Fruit fly (Drosophila melanogaster) whole organism, embryonic: ENCODE data around the gene CG10222.

ENCODE experiments used
- CG10462 ChIP-seq: fragments of 200-800 bp; sonication (Bioruptor generic); optimal IDR thresholded peaks from 2 replicates; lab custom pipeline; 2016; ENCODE audit warnings: missing biosample characterization, missing genetic modification characterization
- CG10654 ChIP-seq: fragments of 200-800 bp; sonication (Bioruptor generic); optimal IDR thresholded peaks from 2 replicates; lab custom pipeline; 2016; ENCODE audit warnings: missing biosample characterization, missing genetic modification characterization
- CG10959 ChIP-seq: fragments of 200-800 bp; sonication (Bioruptor generic); IDR thresholded peaks from 2 replicates; pipeline ENCODE4 v1.3.6; 2022; ENCODE audit warnings: missing biosample characterization, missing genetic modification characterization
- CG12071 ChIP-seq: fragments of 200-800 bp; sonication (Bioruptor generic); optimal IDR thresholded peaks from 3 replicates; lab custom pipeline; 2018; ENCODE audit warnings: missing biosample characterization, mild to moderate bottlenecking, missing genetic modification characterization
- CG12219 ChIP-seq: fragments of 200-800 bp; sonication (Bioruptor generic); optimal IDR thresholded peaks from 3 replicates; lab custom pipeline; 2018; ENCODE audit warnings: missing biosample characterization, mild to moderate bottlenecking, missing genetic modification characterization
- CG12744 ChIP-seq: fragments of 200-800 bp; sonication (Bioruptor generic); optimal IDR thresholded peaks from 2 replicates; lab custom pipeline; 2016; ENCODE audit warnings: missing biosample characterization, missing genetic modification characterization
- CG14014 ChIP-seq: fragments of 200-800 bp; sonication (Bioruptor generic); IDR thresholded peaks from 2 replicates; pipeline ENCODE4 v1.3.6; 2022; ENCODE audit warnings: missing biosample characterization, missing genetic modification characterization
- CG14667 ChIP-seq: fragments of 200-800 bp; sonication (Bioruptor generic); IDR thresholded peaks from 2 replicates; pipeline ENCODE4 v1.3.6; 2022; ENCODE audit warnings: missing biosample characterization, missing genetic modification characterization
- CG15269 ChIP-seq: fragments of 200-800 bp; sonication (Bioruptor generic); optimal IDR thresholded peaks from 2 replicates; lab custom pipeline; 2018; ENCODE audit warnings: missing biosample characterization, mild to moderate bottlenecking, missing genetic modification characterization, moderate library complexity
- CG16779 ChIP-seq: fragments of 200-800 bp; sonication (Bioruptor generic); IDR thresholded peaks from 2 replicates; pipeline ENCODE4 v1.3.6; 2022; ENCODE audit warnings: missing biosample characterization, missing genetic modification characterization
- CG16815 ChIP-seq: fragments of 200-800 bp; sonication (Bioruptor generic); optimal IDR thresholded peaks from 3 replicates; lab custom pipeline; 2017; ENCODE audit warnings: missing biosample characterization, mild to moderate bottlenecking, missing genetic modification characterization
- CG17361 ChIP-seq: fragments of 200-800 bp; sonication (Bioruptor generic); IDR thresholded peaks from 3 replicates; pipeline ENCODE4 v1.3.6; 2022; ENCODE audit warnings: missing biosample characterization, missing genetic modification characterization
- CG2202 ChIP-seq: fragments of 200-800 bp; sonication (Bioruptor generic); optimal IDR thresholded peaks from 2 replicates; lab custom pipeline; 2018; ENCODE audit warnings: missing biosample characterization, mild to moderate bottlenecking, missing genetic modification characterization
- CG3995 ChIP-seq: fragments of 200-800 bp; sonication (Bioruptor generic); optimal IDR thresholded peaks from 3 replicates; lab custom pipeline; 2016; ENCODE audit warnings: missing biosample characterization, missing genetic modification characterization
- CG5180 ChIP-seq: fragments of 200-800 bp; sonication (Bioruptor generic); optimal IDR thresholded peaks from 3 replicates; lab custom pipeline; 2017; ENCODE audit warnings: missing biosample characterization, missing genetic modification characterization, mild to moderate bottlenecking, moderate library complexity, missing genetic modification reagents
- CG5953 ChIP-seq: fragments of 200-800 bp; sonication (Bioruptor generic); IDR thresholded peaks from 2 replicates; pipeline ENCODE4 v1.3.6; 2022; ENCODE audit warnings: missing biosample characterization, missing genetic modification characterization
- CG9215 ChIP-seq: fragments of 200-800 bp; sonication (Bioruptor generic); IDR thresholded peaks from 2 replicates; pipeline ENCODE4 v1.3.6; 2022; ENCODE audit warnings: missing biosample characterization, missing genetic modification characterization
- CG9817 ChIP-seq: fragments of 200-800 bp; sonication (Bioruptor generic); optimal IDR thresholded peaks from 2 replicates; lab custom pipeline; 2018; ENCODE audit warnings: missing biosample characterization, mild to moderate bottlenecking, missing genetic modification characterization, moderate library complexity
- D ChIP-seq, 2 experiments: fragments of 200-800 bp in 1 of 2; fragments of >200 bp in 1 of 2; sonication (Bioruptor generic) in 1 of 2; optimal IDR thresholded peaks; 2 replicates in 1 of 2; 3 replicates in 1 of 2; lab custom pipeline; 2017; ENCODE audit warnings: mild to moderate bottlenecking in 1 of 2, missing biosample characterization in 1 of 2, missing genetic modification characterization in 1 of 2, missing genetic modification reagents in 1 of 2
- D19B ChIP-seq: fragments of 200-800 bp; sonication (Bioruptor generic); optimal IDR thresholded peaks from 2 replicates; lab custom pipeline; 2017; ENCODE audit warnings: missing biosample characterization, mild to moderate bottlenecking, missing genetic modification characterization
- Dfd ChIP-seq, 2 experiments: fragments of >200 bp; optimal IDR thresholded peaks; 2 replicates each; lab custom pipeline; 2017; ENCODE audit warnings: missing biosample characterization in 2 of 2, missing genetic modification characterization in 2 of 2
- Dip2 ChIP-seq: fragments of 200-800 bp; sonication (Bioruptor generic); IDR thresholded peaks from 2 replicates; pipeline ENCODE4 v1.3.6; 2022; ENCODE audit warnings: missing biosample characterization, missing genetic modification characterization
- GATAe ChIP-seq: fragments of 200-800 bp; sonication (Bioruptor generic); conservative IDR thresholded peaks from 2 replicates; pipeline ENCODE4 v1.3.6; 2022; ENCODE audit warnings: missing biosample characterization, missing genetic modification characterization
- H2.0 ChIP-seq: fragments of 200-800 bp; sonication (Bioruptor generic); IDR thresholded peaks from 2 replicates; pipeline ENCODE4 v1.3.6; 2022; ENCODE audit warnings: missing biosample characterization, missing genetic modification characterization
- Meics ChIP-seq: fragments of 200-800 bp; sonication (Bioruptor generic); optimal IDR thresholded peaks from 2 replicates; lab custom pipeline; 2017; ENCODE audit warnings: missing biosample characterization, mild to moderate bottlenecking, missing genetic modification characterization
- Mrtf ChIP-seq: fragments of 200-800 bp; sonication (Bioruptor generic); IDR thresholded peaks from 3 replicates; pipeline ENCODE4 v1.3.6; 2022; ENCODE audit warnings: missing biosample characterization, missing genetic modification characterization
- NC2α ChIP-seq: fragments of 200-800 bp; sonication (Bioruptor generic); optimal IDR thresholded peaks from 2 replicates; lab custom pipeline; 2016; ENCODE audit warnings: missing biosample characterization, missing genetic modification characterization
- Rx ChIP-seq: fragments of 200-800 bp; sonication (Bioruptor generic); IDR thresholded peaks from 2 replicates; pipeline ENCODE4 v1.3.6; 2022; ENCODE audit warnings: missing biosample characterization, missing genetic modification characterization
- Scr ChIP-seq: fragments of 200-800 bp; sonication (Bioruptor generic); IDR thresholded peaks from 2 replicates; pipeline ENCODE4 v1.3.6; 2022; ENCODE audit warnings: missing biosample characterization, missing genetic modification characterization; ENCODE audit not compliant: partially characterized antibody
- Sox102F ChIP-seq: fragments of 200-800 bp; sonication (Bioruptor generic); optimal IDR thresholded peaks from 2 replicates; lab custom pipeline; 2018; ENCODE audit warnings: missing biosample characterization, mild to moderate bottlenecking, missing genetic modification characterization, moderate library complexity
- TFAM ChIP-seq: fragments of 200-800 bp; sonication (Bioruptor generic); optimal IDR thresholded peaks from 2 replicates; lab custom pipeline; 2017; ENCODE audit warnings: missing biosample characterization, missing genetic modification characterization, inconsistent platforms
- aop ChIP-seq: fragments of 200-800 bp; sonication (Bioruptor generic); IDR thresholded peaks from 2 replicates; pipeline ENCODE4 v1.3.6; 2022; ENCODE audit warnings: missing biosample characterization, missing genetic modification characterization
- bowl ChIP-seq: fragments of 200-800 bp; sonication (Bioruptor generic); IDR thresholded peaks from 2 replicates; pipeline ENCODE4 v1.3.6; 2022; ENCODE audit warnings: missing biosample characterization, missing genetic modification characterization
- cas ChIP-seq: fragments of 200-800 bp; sonication (Bioruptor generic); IDR thresholded peaks from 2 replicates; pipeline ENCODE4 v1.3.6; 2022; ENCODE audit warnings: missing biosample characterization, missing genetic modification characterization
- crc ChIP-seq: fragments of 200-800 bp; sonication (Bioruptor generic); optimal IDR thresholded peaks from 2 replicates; lab custom pipeline; 2016; ENCODE audit warnings: missing biosample characterization, missing genetic modification characterization
- cwo ChIP-seq: fragments of 200-800 bp; sonication (Bioruptor generic); optimal IDR thresholded peaks from 3 replicates; lab custom pipeline; 2017; ENCODE audit warnings: missing biosample characterization, missing genetic modification characterization, mild to moderate bottlenecking, moderate library complexity, missing genetic modification reagents
- dimm ChIP-seq: fragments of 200-800 bp; sonication (Bioruptor generic); IDR thresholded peaks from 2 replicates; pipeline ENCODE4 v1.3.6; 2022; ENCODE audit warnings: missing biosample characterization, missing genetic modification characterization
- dmrt11E ChIP-seq: fragments of 200-800 bp; sonication (Bioruptor generic); optimal IDR thresholded peaks from 3 replicates; lab custom pipeline; 2018; ENCODE audit warnings: missing biosample characterization, mild to moderate bottlenecking, missing genetic modification characterization, moderate library complexity
- esg ChIP-seq: fragments of 200-800 bp; sonication (Bioruptor generic); conservative IDR thresholded peaks from 2 replicates; pipeline ENCODE4 v1.3.6; 2022; ENCODE audit warnings: missing biosample characterization, missing genetic modification characterization
- jumu ChIP-seq: fragments of 200-800 bp; sonication (Bioruptor generic); optimal IDR thresholded peaks from 3 replicates; lab custom pipeline; 2016; ENCODE audit warnings: missing biosample characterization, missing genetic modification characterization
- lab ChIP-seq: fragments of 200-800 bp; sonication (Bioruptor generic); optimal IDR thresholded peaks from 3 replicates; lab custom pipeline; 2017; ENCODE audit warnings: missing biosample characterization, missing genetic modification characterization, mild to moderate bottlenecking, moderate library complexity, missing genetic modification reagents
- otp ChIP-seq: fragments of 200-800 bp; sonication (Bioruptor generic); IDR thresholded peaks from 3 replicates; pipeline ENCODE4, ENCODE4 v1.3.6; 2022; ENCODE audit warnings: missing biosample characterization, missing genetic modification characterization
- pan ChIP-seq, 4 experiments: fragments of >200 bp in 3 of 4; fragments of 200-800 bp in 1 of 4; sonication (Bioruptor generic) in 1 of 4; optimal IDR thresholded peaks in 3 of 4; IDR thresholded peaks in 1 of 4; 2 replicates each; pipeline versions ENCODE4 v1.3.6 to Lab custom; 2017 to 2022; ENCODE audit warnings: missing biosample characterization in 2 of 4, missing genetic modification characterization in 2 of 4, mixed read lengths in 1 of 4
- prd ChIP-seq, 3 experiments: fragments of >200 bp in 2 of 3; fragments of 200-800 bp in 1 of 3; sonication (Bioruptor generic) in 1 of 3; optimal IDR thresholded peaks in 2 of 3; IDR thresholded peaks in 1 of 3; 2 replicates in 2 of 3; 3 replicates in 1 of 3; pipeline versions ENCODE4 v1.3.6 to Lab custom; 2017 to 2022; ENCODE audit warnings: missing biosample characterization in 1 of 3, missing genetic modification characterization in 1 of 3
- rib ChIP-seq: fragments of 200-800 bp; sonication (Bioruptor generic); IDR thresholded peaks from 2 replicates; pipeline ENCODE4 v1.3.6; 2022; ENCODE audit warnings: missing biosample characterization, missing genetic modification characterization
- sob ChIP-seq: fragments of 200-800 bp; sonication (Bioruptor generic); IDR thresholded peaks from 2 replicates; pipeline ENCODE4 v1.3.6; 2022; ENCODE audit warnings: missing biosample characterization, missing genetic modification characterization
- ssp ChIP-seq: fragments of 200-800 bp; sonication (Bioruptor generic); IDR thresholded peaks from 2 replicates; pipeline ENCODE4 v1.3.6; 2022; ENCODE audit warnings: missing biosample characterization, missing genetic modification characterization
- ttk ChIP-seq: fragments of 200-800 bp; sonication (Bioruptor generic); IDR thresholded peaks from 2 replicates; pipeline ENCODE4 v2.1.2; 2022; ENCODE audit warnings: missing biosample characterization, missing genetic modification characterization

The CG10222 gene

DNA sequence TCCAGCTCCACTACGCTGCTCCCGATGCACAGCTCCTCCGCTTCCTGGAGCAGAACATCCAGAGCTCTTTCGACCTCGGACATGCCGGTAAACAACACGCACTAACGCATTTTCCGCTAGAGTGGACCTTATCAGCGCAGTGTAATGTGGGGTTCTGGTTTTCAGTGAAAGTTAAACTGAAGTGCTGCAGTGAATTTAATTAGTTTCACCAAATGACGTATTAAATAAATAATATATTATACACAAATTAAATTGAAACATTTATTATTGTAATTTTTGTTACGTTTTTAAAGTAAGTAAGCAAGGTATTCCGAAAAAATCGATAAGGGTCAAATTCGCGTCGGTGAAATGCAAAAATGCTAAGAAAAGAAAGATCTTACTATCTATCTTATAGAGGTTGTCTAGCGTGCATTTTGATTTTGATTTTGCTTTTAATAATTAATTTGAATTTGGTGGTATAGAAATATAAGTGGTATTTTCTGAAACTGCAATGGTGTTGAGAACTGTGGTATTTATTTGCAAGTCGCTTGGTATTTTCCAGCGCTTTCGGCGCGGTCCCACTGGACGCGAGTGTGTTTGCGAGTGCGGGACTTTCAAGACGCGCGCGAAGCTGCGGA, 38.0 kb upstream of the CG10222 start, which contains the start of the genes JMJD7 and CG10738 (continued):
- TF ChIP-seq CG16815 (GFP tag; lab: Kevin White, UChicago) (no peak), Dip2 (GFP tag; lab: Robert Waterston, UW) (no peak), rib (peak; percentile 54; the same call in 1 of the 2 replicates), H2.0 (peak; percentile 63), Sox102F (GFP tag; lab: Kevin White, UChicago) (peak; percentile 8), CG10462 (GFP tag; lab: Kevin White, UChicago) (no peak), CG15269 (tag; lab: Kevin White, UChicago) (no peak), D19B (GFP tag; lab: Kevin White, UChicago) (peak; percentile 18), Dfd (GFP tag; optimal IDR thresholded peaks at IDR 0.05; lab: Kevin White, UChicago) (no peak), CG12219 (no peak), crc (GFP tag; lab: Kevin White, UChicago) (no peak), ttk (no peak; the same call in 1 of the 2 replicates), ssp (peak; percentile 37), cwo (GFP tag; lab: Kevin White, UChicago) (peak; percentile 21), CG9817 (tag; lab: Kevin White, UChicago) (peak; percentile 35), Scr (GFP tag; lab: Robert Waterston, UW) (no peak), CG12744 (GFP tag; lab: Kevin White, UChicago) (no peak), CG3995 (GFP tag; lab: Kevin White, UChicago) (no peak), Rx (GFP tag; lab: Robert Waterston, UW) (peak; percentile 72), CG10654 (GFP tag; lab: Kevin White, UChicago) (peak; percentile 60), jumu (GFP tag; lab: Kevin White, UChicago) (peak; percentile 12), dimm (GFP tag; lab: Robert Waterston, UW) (0 out of 2 replicates have a peak, but pooled peaks have one; percentile 29), CG12071 (GFP tag; lab: Kevin White, UChicago) (peak; percentile 63), CG10959 (no peak; the same call in 1 of the 2 replicates), Mrtf (peak; percentile 60), pan (optimal IDR thresholded peaks at IDR 0.05; lab: Kevin White, UChicago) (no peak), pan (GFP tag; optimal IDR thresholded peaks at IDR 0.05 in 1 of 2, IDR thresholded peaks at IDR 0.05 in 1 of 2) (peak in 1 of 2 experiments; percentile 78), CG14667 (peak; percentile 45), CG9215 (GFP tag; lab: Robert Waterston, UW) (peak; percentile 61), dmrt11E (no peak), NC2α (GFP tag; lab: Kevin White, UChicago) (no peak), TFAM (GFP tag; lab: Kevin White, UChicago) (no peak), CG14014 (GFP tag; lab: Robert Waterston, UW) (peak; percentile 83), CG2202 (tag; lab: Kevin White, UChicago) (no peak), CG16779 (peak; percentile 51; the same call in 1 of the 2 replicates), CG5953 (GFP tag; lab: Robert Waterston, UW) (peak; percentile 76), aop (GFP tag; lab: Robert Waterston, UW) (peak; percentile 59; the same call in 1 of the 2 replicates), lab (GFP tag; lab: Kevin White, UChicago) (peak; percentile 87), CG5180 (GFP tag; lab: Kevin White, UChicago) (no peak), bowl (GFP tag; lab: Robert Waterston, UW) (peak; percentile 15; the same call in 1 of the 2 replicates), cas (GFP tag; lab: Robert Waterston, UW) (peak; percentile 53; the same call in 1 of the 2 replicates), esg (GFP tag; lab: Robert Waterston, UW) (peak; percentile 72), GATAe (GFP tag; lab: Robert Waterston, UW) (0 out of 2 replicates have a peak, but pooled peaks have one; percentile 12), CG17361 (GFP tag; lab: Robert Waterston, UW) (peak; percentile 42; the same call in 1 of the 3 replicates), sob (GFP tag; lab: Robert Waterston, UW) (peak; percentile 79), D (optimal IDR thresholded peaks at IDR 0.05; lab: Kevin White, UChicago) (no peak), D (GFP tag; optimal IDR thresholded peaks at IDR 0.05; lab: Kevin White, UChicago) (peak; percentile 68), otp (GFP tag; lab: Robert Waterston, UW) (peak; percentile 69; the same call in 1 of the 3 replicates), prd (optimal IDR thresholded peaks at IDR 0.05; lab: Kevin White, UChicago) (no peak), prd (GFP tag; IDR thresholded peaks at IDR 0.05; lab: Robert Waterston, UW) (peak; percentile 64), Meics (GFP tag; lab: Kevin White, UChicago) (peak; percentile 72)
